Worm (Caenorhabditis elegans): ENCODE data around the gene K02C4.5.

The K02C4.5 gene

DNA sequence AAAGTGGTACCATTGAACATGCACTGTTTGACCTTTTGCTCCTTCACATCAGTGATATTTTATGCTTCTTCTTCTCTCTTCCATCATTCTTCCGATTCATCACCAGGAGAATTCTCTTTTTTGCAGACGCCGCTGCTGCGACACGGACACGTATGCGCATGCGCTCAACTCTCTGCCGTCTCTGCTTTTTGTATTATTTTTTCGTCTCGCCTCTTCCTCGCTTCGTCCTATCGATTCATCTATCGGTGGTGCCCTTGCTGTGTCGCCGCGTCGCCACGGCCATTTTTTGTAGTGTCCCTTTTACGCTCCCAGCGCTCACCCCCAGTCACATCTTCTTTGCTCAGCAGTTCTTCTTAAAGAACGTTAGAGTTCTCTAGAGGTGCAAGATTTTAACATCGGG, 47.9 kb downstream of the K02C4.5 start (continued):
- TF ChIP-seq mab-9 (GFP tag; IDR thresholded peaks at IDR 0.05) (no peak), C34B4.2 (tag; optimal IDR thresholded peaks at IDR 0.05) (no peak), ceh-88 (GFP tag; IDR thresholded peaks at IDR 0.05) (no peak), nhr-90 (tag; optimal IDR thresholded peaks at IDR 0.05; ENCODE audit: poor library complexity) (no peak), C16A3.4 (tag; optimal IDR thresholded peaks at IDR 0.05) (no peak), unc-98 (GFP tag; IDR thresholded peaks at IDR 0.05) (no peak), lsy-2 (tag; optimal IDR thresholded peaks at IDR 0.05) (peak; percentile 45 to 85), ztf-11 (tag; optimal IDR thresholded peaks at IDR 0.05) (peak in 1 of 2 experiments; percentile 12), lin-13 (GFP tag; optimal IDR thresholded peaks at IDR 0.05) (no peak), xbp-1 (tag; optimal IDR thresholded peaks at IDR 0.05) (peak; percentile 42), dpl-1 (GFP tag; optimal IDR thresholded peaks at IDR 0.05) (no peak), sox-4 (tag; optimal IDR thresholded peaks at IDR 0.05) (no peak), zip-4 (GFP tag; optimal IDR thresholded peaks at IDR 0.05) (no peak), rnt-1 (tag; optimal IDR thresholded peaks at IDR 0.05) (peak; percentile 52), lin-15B (tag; optimal IDR thresholded peaks at IDR 0.05) (no peak), ceh-8 (GFP tag; optimal IDR thresholded peaks at IDR 0.05) (no peak), efl-3 (GFP tag; optimal IDR thresholded peaks at IDR 0.05) (no peak), swsn-7 (tag; optimal IDR thresholded peaks at IDR 0.05) (peak; percentile 57), mep-1 (tag; optimal IDR thresholded peaks at IDR 0.05) (peak; percentile 57), nhr-47 (tag; optimal IDR thresholded peaks at IDR 0.05) (peak; percentile 45), efl-1 (optimal IDR thresholded peaks at IDR 0.05) (peak in 1 of 2 experiments; percentile 8), efl-1 (GFP tag; optimal IDR thresholded peaks at IDR 0.05 in 1 of 2) (peak in 1 of 2 experiments; percentile 0), unc-86 (tag; optimal IDR thresholded peaks at IDR 0.05) (peak; percentile 30), egl-13 (tag; optimal IDR thresholded peaks at IDR 0.05) (peak; percentile 39), lin-14 (GFP tag; optimal IDR thresholded peaks at IDR 0.05) (peak; percentile 84)

DNA sequence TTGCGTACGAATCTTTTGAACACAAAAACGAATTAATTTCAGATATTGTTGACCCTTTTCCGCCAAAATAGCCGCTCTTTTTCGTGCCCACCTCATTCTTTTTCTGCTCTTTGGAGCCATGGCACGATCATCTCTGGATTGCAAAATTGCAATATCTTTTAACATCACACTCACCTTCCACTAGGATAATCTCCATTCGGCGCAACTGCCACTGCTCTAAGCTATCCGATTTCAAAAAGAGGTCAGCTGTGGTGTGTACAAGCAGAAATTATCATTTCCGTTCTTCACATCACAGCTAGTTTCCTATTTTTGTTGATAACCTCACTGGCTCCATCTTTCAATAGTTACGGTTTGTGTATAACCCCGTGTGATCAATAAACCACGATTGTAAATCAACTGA, 48.4 kb downstream of the K02C4.5 start:
- TF ChIP-seq Y116A8C.19 (tag; optimal IDR thresholded peaks at IDR 0.05; ENCODE audit: borderline replicate concordance) = no peak
- no peak for TF ChIP-seq egl-27 (tag; optimal IDR thresholded peaks at IDR 0.05)
- TF ChIP-seq ama-1 (optimal IDR thresholded peaks at IDR 0.05) = no peak
- peak; percentile 19 for TF ChIP-seq rnt-1 (tag; optimal IDR thresholded peaks at IDR 0.05)
- TF ChIP-seq grh-1 (GFP tag; IDR thresholded peaks at IDR 0.05) = no peak
- no peak for TF ChIP-seq unc-98 (GFP tag; IDR thresholded peaks at IDR 0.05)
- TF ChIP-seq swsn-7 (tag; optimal IDR thresholded peaks at IDR 0.05) = no peak

DNA sequence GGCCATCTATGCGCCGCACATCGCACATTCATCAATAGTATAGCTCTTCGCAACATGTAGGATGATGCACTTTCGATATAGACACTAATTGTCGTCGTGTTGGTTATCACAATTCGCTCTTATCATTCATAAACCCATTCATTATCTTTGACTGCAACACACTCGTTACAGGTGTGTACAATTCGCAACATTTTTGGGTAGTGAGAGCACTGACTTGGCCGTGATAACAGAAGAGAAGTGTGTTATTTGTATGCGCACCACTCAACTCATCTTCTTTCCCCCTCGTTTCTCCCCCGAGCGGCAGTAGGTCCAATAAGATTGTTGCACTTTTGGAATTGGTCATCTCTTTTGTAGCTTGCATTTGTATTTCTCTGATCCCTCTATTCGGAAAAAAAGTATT, 49.1 kb downstream of the K02C4.5 start:
- TF ChIP-seq unc-30 (tag; optimal IDR thresholded peaks at IDR 0.05) (no peak), nhr-90 (tag; optimal IDR thresholded peaks at IDR 0.05; ENCODE audit: poor library complexity) (no peak), fkh-10 (GFP tag; optimal IDR thresholded peaks at IDR 0.05) (no peak), lsy-2 (tag; optimal IDR thresholded peaks at IDR 0.05) (peak in 1 of 2 experiments; percentile 4), Y116A8C.19 (tag; optimal IDR thresholded peaks at IDR 0.05; ENCODE audit: borderline replicate concordance) (no peak), mdl-1 (tag; optimal IDR thresholded peaks at IDR 0.05) (no peak), nhr-71 (tag; optimal IDR thresholded peaks at IDR 0.05) (no peak), fos-1 (tag; optimal IDR thresholded peaks at IDR 0.05) (no peak), nhr-77 (tag; optimal IDR thresholded peaks at IDR 0.05) (no peak), lir-3 (tag; optimal IDR thresholded peaks at IDR 0.05; ENCODE audit: poor library complexity) (no peak), sup-37 (GFP tag; optimal IDR thresholded peaks at IDR 0.05) (no peak), C16A3.4 (tag; optimal IDR thresholded peaks at IDR 0.05) (no peak), rnt-1 (tag; optimal IDR thresholded peaks at IDR 0.05) (no peak), ces-1 (GFP tag; optimal IDR thresholded peaks at IDR 0.05) (no peak), isw-1 (GFP tag; IDR thresholded peaks at IDR 0.05) (no peak), nhr-85 (tag) (peak; percentile 17), ets-5 (GFP tag; IDR thresholded peaks at IDR 0.05) (no peak), aly-2 (tag; optimal IDR thresholded peaks at IDR 0.05) (no peak), dpl-1 (GFP tag; optimal IDR thresholded peaks at IDR 0.05) (no peak), lin-35 (GFP tag; optimal IDR thresholded peaks at IDR 0.05) (peak in 1 of 2 experiments; percentile 36), swsn-7 (tag; optimal IDR thresholded peaks at IDR 0.05) (no peak), lin-39 (tag; optimal IDR thresholded peaks at IDR 0.05) (no peak), pqm-1 (tag; optimal IDR thresholded peaks at IDR 0.05) (peak; percentile 31), tbx-2 (tag; optimal IDR thresholded peaks at IDR 0.05) (no peak), skn-1 (tag; optimal IDR thresholded peaks at IDR 0.05) (no peak), elt-2 (tag; optimal IDR thresholded peaks at IDR 0.05) (peak; percentile 68), aha-1 (tag; optimal IDR thresholded peaks at IDR 0.05) (no peak), lin-14 (GFP tag; optimal IDR thresholded peaks at IDR 0.05) (peak; percentile 7), nhr-28 (tag; optimal IDR thresholded peaks at IDR 0.05) (no peak)
